Worm (Caenorhabditis elegans) whole organism, late embryonic: ENCODE results near the gene T25B2.2.

Source experiments
- C38D4.7 ChIP-seq: fragments of 200-800 bp; sonication (Bioruptor generic); optimal IDR thresholded peaks from 2 replicates; lab custom pipeline; 2018; ENCODE audit warnings: mild to moderate bottlenecking, missing genetic modification characterization, moderate library complexity, missing compliant biosample characterization
- K09A11.1 ChIP-seq: sonication (generic microtip); optimal IDR thresholded peaks from 2 replicates; lab custom pipeline; 2017; ENCODE audit warnings: antibody characterized with exemption, mild to moderate bottlenecking, missing genetic modification characterization, missing compliant biosample characterization; ENCODE audit not compliant: insufficient read depth
- ama-1 ChIP-seq: fragments of 150-350 bp; optimal IDR thresholded peaks from 2 replicates; lab custom pipeline; 2014
- ceh-2 ChIP-seq: sonication (generic microtip); optimal IDR thresholded peaks from 2 replicates; lab custom pipeline; 2016; ENCODE audit warnings: missing genotype, missing genetic modification characterization, missing compliant biosample characterization
- ceh-9 ChIP-seq: sonication (generic microtip); optimal IDR thresholded peaks from 2 replicates; lab custom pipeline; 2016; ENCODE audit warnings: mild to moderate bottlenecking, missing genetic modification characterization, inconsistent platforms, missing compliant biosample characterization
- elt-2 ChIP-seq: sonication (generic microtip); optimal IDR thresholded peaks from 2 replicates; lab custom pipeline; 2016; ENCODE audit warnings: missing genetic modification reagents, missing genetic modification characterization, missing compliant biosample characterization
- fkh-6 ChIP-seq: sonication (generic microtip); optimal IDR thresholded peaks from 2 replicates; lab custom pipeline; 2016; ENCODE audit warnings: missing genetic modification characterization, missing compliant biosample characterization
- mec-3 ChIP-seq: sonication (generic microtip); optimal IDR thresholded peaks from 2 replicates; lab custom pipeline; 2016; ENCODE audit warnings: borderline replicate concordance, missing genetic modification characterization, missing compliant biosample characterization
- nhr-11 ChIP-seq: fragments of 150-350 bp; optimal IDR thresholded peaks from 2 replicates; lab custom pipeline; 2014; ENCODE audit warnings: missing biosample characterization, missing genetic modification characterization
- nhr-232 ChIP-seq: sonication (generic microtip); optimal IDR thresholded peaks from 2 replicates; lab custom pipeline; 2016; ENCODE audit warnings: missing genetic modification characterization, missing compliant biosample characterization
- npax-4 ChIP-seq: sonication (generic microtip); optimal IDR thresholded peaks from 2 replicates; lab custom pipeline; 2016; ENCODE audit warnings: missing genetic modification characterization, missing compliant biosample characterization
- odd-2 ChIP-seq: sonication (generic microtip); optimal IDR thresholded peaks from 2 replicates; lab custom pipeline; 2017; ENCODE audit warnings: antibody characterized with exemption, mild to moderate bottlenecking, missing genetic modification characterization, missing compliant biosample characterization
- pax-1 ChIP-seq: fragments of 150-350 bp; optimal IDR thresholded peaks from 2 replicates; lab custom pipeline; 2014; ENCODE audit warnings: missing biosample characterization, missing genetic modification characterization
- ztf-16 ChIP-seq: sonication (generic microtip); optimal IDR thresholded peaks from 2 replicates; lab custom pipeline; 2017; ENCODE audit warnings: missing genetic modification characterization, missing compliant biosample characterization

ce11 chrX:6221097-6221496 is 51.7 kb downstream of the T25B2.2 start:
- TF ChIP-seq ceh-9 (no peak), npax-4 (tag; lab: Kevin White, UChicago) (no peak), ama-1 (lab: Kevin White, UChicago) (no peak), elt-2 (no peak), ceh-2 (no peak), odd-2 (tag; lab: Kevin White, UChicago) (no peak), K09A11.1 (tag; lab: Kevin White, UChicago) (no peak), nhr-11 (tag; lab: Kevin White, UChicago) (no peak), ztf-16 (tag; lab: Kevin White, UChicago) (no peak), pax-1 (tag; lab: Kevin White, UChicago) (no peak), mec-3 (tag; lab: Kevin White, UChicago) (no peak), C38D4.7 (GFP tag; lab: Kevin White, UChicago) (no peak), nhr-232 (no peak), fkh-6 (tag; lab: Kevin White, UChicago) (no peak)
